Fruit fly (Drosophila melanogaster) whole organism, pupa: ENCODE data around the gene CG17168.

Source experiments
- CG10348 ChIP-seq: fragments of 200-800 bp; sonication (Bioruptor generic); IDR thresholded peaks from 2 replicates; pipeline ENCODE4 v1.3.6; 2022; ENCODE audit warnings: missing biosample characterization, missing genetic modification characterization
- CG12605 ChIP-seq: fragments of 200-800 bp; sonication (Bioruptor generic); IDR thresholded peaks from 2 replicates; pipeline ENCODE4 v1.3.6; 2022; ENCODE audit warnings: missing biosample characterization, missing genetic modification characterization
- CG13204 ChIP-seq: fragments of 200-800 bp; sonication (Bioruptor generic); optimal IDR thresholded peaks from 2 replicates; lab custom pipeline; 2018; ENCODE audit warnings: missing biosample characterization, mild to moderate bottlenecking, missing genetic modification characterization, moderate library complexity
- CG14655 ChIP-seq: fragments of 200-800 bp; sonication (Bioruptor generic); optimal IDR thresholded peaks from 3 replicates; lab custom pipeline; 2017; ENCODE audit warnings: mild to moderate bottlenecking, missing biosample characterization, missing genetic modification reagents, missing genetic modification characterization
- CG15710 ChIP-seq: fragments of 200-800 bp; sonication (Bioruptor generic); optimal IDR thresholded peaks from 2 replicates; lab custom pipeline; 2018; ENCODE audit warnings: missing biosample characterization, mild to moderate bottlenecking, missing genetic modification characterization, moderate library complexity
- CG17806 ChIP-seq: fragments of 200-800 bp; sonication (Bioruptor generic); optimal IDR thresholded peaks from 2 replicates; lab custom pipeline; 2018; ENCODE audit warnings: missing biosample characterization, mild to moderate bottlenecking, missing genetic modification characterization, moderate library complexity
- CG32121 ChIP-seq: fragments of 200-800 bp; sonication (Bioruptor generic); IDR thresholded peaks from 2 replicates; pipeline ENCODE4 v1.3.6; 2022; ENCODE audit warnings: missing biosample characterization, missing genetic modification characterization
- CG34367 ChIP-seq: fragments of 200-800 bp; sonication (Bioruptor generic); optimal IDR thresholded peaks from 2 replicates; lab custom pipeline; 2018; ENCODE audit warnings: missing biosample characterization, mild to moderate bottlenecking, missing genetic modification characterization
- CG4496 ChIP-seq: fragments of 200-800 bp; sonication (Bioruptor generic); IDR thresholded peaks from 3 replicates; pipeline ENCODE4 v1.3.6; 2022; ENCODE audit warnings: missing biosample characterization, missing genetic modification characterization
- CG8159 ChIP-seq: fragments of 200-800 bp; sonication (Bioruptor generic); optimal IDR thresholded peaks from 3 replicates; lab custom pipeline; 2018; ENCODE audit warnings: missing biosample characterization, mild to moderate bottlenecking, missing genetic modification characterization, moderate library complexity
- CG8301 ChIP-seq: fragments of 200-800 bp; sonication (Bioruptor generic); optimal IDR thresholded peaks from 2 replicates; lab custom pipeline; 2018; ENCODE audit warnings: missing biosample characterization, mild to moderate bottlenecking, missing genetic modification characterization
- CG9948 ChIP-seq: fragments of 200-800 bp; sonication (Bioruptor generic); optimal IDR thresholded peaks from 2 replicates; lab custom pipeline; 2018; ENCODE audit warnings: missing biosample characterization, mild to moderate bottlenecking, missing genetic modification characterization, moderate library complexity
- D1 ChIP-seq: fragments of 200-800 bp; sonication (Bioruptor generic); optimal IDR thresholded peaks from 2 replicates; lab custom pipeline; 2018; ENCODE audit warnings: missing biosample characterization, mild to moderate bottlenecking, missing genetic modification characterization, moderate library complexity
- EcR ChIP-seq: fragments of 200-800 bp; sonication (Bioruptor generic); optimal IDR thresholded peaks from 3 replicates; lab custom pipeline; 2019; ENCODE audit warnings: missing biosample characterization, missing genetic modification characterization, mild to moderate bottlenecking, moderate library complexity, missing genetic modification reagents
- Ets98B ChIP-seq: fragments of 200-800 bp; sonication (Bioruptor generic); IDR thresholded peaks from 2 replicates; pipeline ENCODE4 v1.3.6; 2022; ENCODE audit warnings: missing biosample characterization, missing genetic modification characterization
- Pif1A ChIP-seq: fragments of 200-800 bp; sonication (Bioruptor generic); optimal IDR thresholded peaks from 3 replicates; lab custom pipeline; 2016; ENCODE audit warnings: missing biosample characterization, missing genetic modification characterization
- Pif1B ChIP-seq: fragments of 200-800 bp; sonication (Bioruptor generic); optimal IDR thresholded peaks from 3 replicates; lab custom pipeline; 2016; ENCODE audit warnings: missing biosample characterization, missing genetic modification characterization
- Snoo ChIP-seq: fragments of 200-800 bp; sonication (Bioruptor generic); optimal IDR thresholded peaks from 3 replicates; lab custom pipeline; 2017; ENCODE audit warnings: missing biosample characterization, mild to moderate bottlenecking, missing genetic modification characterization, inconsistent platforms
- fd96Ca ChIP-seq: fragments of 200-800 bp; sonication (Bioruptor generic); IDR thresholded peaks from 3 replicates; pipeline ENCODE4 v1.3.6; 2022; ENCODE audit warnings: missing biosample characterization, missing genetic modification characterization
- gl ChIP-seq: fragments of 200-800 bp; sonication (Bioruptor generic); optimal IDR thresholded peaks from 2 replicates; lab custom pipeline; 2018; ENCODE audit warnings: missing biosample characterization, mild to moderate bottlenecking, missing genetic modification characterization
- rn ChIP-seq: fragments of 200-800 bp; sonication (Bioruptor generic); IDR thresholded peaks from 2 replicates; pipeline ENCODE4 v1.3.6; 2022; ENCODE audit warnings: missing biosample characterization, missing genetic modification characterization

CG17168 gene

DNA sequence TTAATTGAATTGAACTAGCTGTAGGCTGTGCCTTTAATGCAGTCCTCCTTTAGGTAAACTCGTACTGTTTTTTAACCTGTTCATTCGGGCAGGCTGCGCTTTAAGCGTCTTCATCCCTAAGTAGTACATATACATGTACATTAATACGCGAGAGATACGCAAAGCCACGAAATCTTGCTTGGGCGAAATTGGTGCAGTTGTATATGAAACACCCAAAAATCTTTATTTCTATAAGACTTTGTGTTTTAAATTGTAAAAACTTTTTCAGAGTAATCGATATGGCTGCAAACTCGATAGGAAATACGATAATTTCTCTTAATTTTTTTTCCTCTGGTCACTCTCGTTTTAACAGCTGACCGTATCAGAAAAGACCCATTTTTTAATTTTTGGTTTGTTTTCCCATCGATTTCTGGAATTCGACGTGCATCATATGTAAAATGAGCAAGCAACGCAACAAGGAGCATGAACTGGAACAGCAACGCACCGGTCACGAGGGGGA, at the start of gene CG17168, which contains the start of gene CG17163:
Gene CG17168, plus strand, starts transcription at position 332 of the 499 bp plus-strand sequence.
Gene CG17163, minus strand, starts transcription at position 303 of the 499 bp plus-strand sequence.
- TF ChIP-seq CG13204 (GFP tag; lab: Kevin White, UChicago), result no peak
- TF ChIP-seq CG8301 (tag; lab: Kevin White, UChicago), result no peak
- TF ChIP-seq CG4496 (GFP tag; lab: Robert Waterston, UW), result no peak
- TF ChIP-seq CG8159, result no peak
- no peak for TF ChIP-seq gl (tag; lab: Kevin White, UChicago)
- no peak for TF ChIP-seq fd96Ca (GFP tag; lab: Robert Waterston, UW)
- TF ChIP-seq CG15710, result no peak
- no peak for TF ChIP-seq CG9948 (tag; lab: Kevin White, UChicago)

dm6 chrX:23035766-23036165, 46.8 kb upstream of the CG17168 start, which contains the start of gene CG12061:
Gene CG12061, plus strand, starts transcription at chrX:23036066.
- TF ChIP-seq gl (tag; lab: Kevin White, UChicago) (no peak), CG15710 (no peak), CG9948 (tag; lab: Kevin White, UChicago) (no peak), D1 (no peak), Snoo (no peak), CG10348 (GFP tag; lab: Robert Waterston, UW) (no peak), Ets98B (GFP tag; lab: Robert Waterston, UW) (no peak), Pif1B (GFP tag; lab: Kevin White, UChicago) (no peak), EcR (GFP tag; lab: Kevin White, UChicago) (no peak), CG12605 (GFP tag; lab: Robert Waterston, UW) (no peak)

DNA sequence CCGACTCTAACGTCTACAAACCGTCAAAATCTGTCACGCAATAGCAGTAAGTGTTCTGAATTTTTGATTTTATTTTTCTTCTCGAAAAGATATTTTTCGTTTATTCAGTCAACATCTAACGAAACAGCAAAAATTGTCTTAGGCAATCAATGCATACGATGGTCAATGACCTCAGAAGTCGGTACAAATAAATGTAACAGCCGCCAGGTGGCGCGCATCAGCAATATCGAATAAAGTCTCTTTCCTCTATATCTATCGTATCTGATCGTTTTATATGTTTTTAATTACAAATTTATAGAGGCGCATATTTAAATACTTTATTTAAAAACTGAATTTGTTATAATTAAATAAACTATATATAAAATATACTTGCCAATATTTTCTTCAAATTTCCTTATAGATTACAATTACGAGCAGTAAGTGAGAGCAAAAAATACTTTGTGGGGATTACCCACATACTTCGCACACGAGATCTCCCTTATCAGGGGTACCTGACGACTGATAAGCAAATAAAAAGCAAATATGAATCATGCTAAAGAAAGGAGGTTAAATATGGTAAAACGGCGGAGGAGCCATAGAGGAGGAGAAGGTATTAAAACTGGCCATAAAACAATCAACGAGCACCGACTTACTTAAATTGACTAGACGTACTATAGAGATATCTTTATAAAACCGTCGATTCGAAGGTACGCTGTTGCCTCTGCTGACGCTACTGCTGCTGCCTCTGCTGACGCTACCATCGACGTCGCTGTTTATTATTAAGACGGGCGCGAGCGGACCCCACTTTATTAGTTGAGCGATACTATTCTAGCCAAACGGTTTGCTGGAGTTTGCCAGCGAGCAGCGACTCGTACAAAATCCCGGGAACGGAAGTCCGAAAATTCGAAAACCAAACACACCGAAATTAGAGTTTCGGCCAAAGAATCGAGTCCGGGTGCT, 14.7 kb upstream of the CG17168 start, which contains the start of gene CG17167:
Gene CG17167, plus strand, starts transcription at position 781 of the 939 bp plus-strand sequence.
- no peak for TF ChIP-seq Pif1A (GFP tag; lab: Kevin White, UChicago)
- TF ChIP-seq rn (GFP tag; lab: Robert Waterston, UW), result no peak
- no peak for TF ChIP-seq Ets98B (GFP tag; lab: Robert Waterston, UW)
- TF ChIP-seq CG10348 (GFP tag; lab: Robert Waterston, UW), result no peak
- TF ChIP-seq fd96Ca (GFP tag; lab: Robert Waterston, UW), result no peak

DNA sequence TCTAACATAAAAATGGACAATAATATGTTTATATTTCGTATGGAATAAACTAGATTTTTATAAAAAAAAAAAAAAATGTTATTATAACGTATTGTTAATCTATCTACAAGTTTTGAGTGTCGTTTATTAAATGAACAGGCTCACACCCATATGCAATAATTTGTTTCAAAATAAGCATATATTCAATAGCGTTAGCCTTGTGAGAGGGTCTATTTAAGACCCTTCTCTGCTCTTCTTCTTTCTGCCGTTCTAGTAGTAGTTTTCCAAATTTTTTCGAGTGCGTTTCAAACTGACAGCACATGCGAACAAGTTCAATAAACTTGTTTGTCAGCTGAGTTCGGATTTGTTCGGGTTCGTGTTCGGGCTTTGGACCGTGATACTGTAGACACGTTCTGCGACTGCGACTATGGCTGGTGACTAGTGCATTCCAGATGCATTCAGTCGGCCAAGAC, 11.3 kb upstream of the CG17168 start:
- TF ChIP-seq EcR (GFP tag; lab: Kevin White, UChicago) (peak; percentile 55), CG15710 (peak; percentile 23), CG10348 (GFP tag; lab: Robert Waterston, UW) (no peak), Pif1B (GFP tag; lab: Kevin White, UChicago) (peak; percentile 53), Snoo (peak; percentile 29), Pif1A (GFP tag; lab: Kevin White, UChicago) (peak; percentile 12), gl (tag; lab: Kevin White, UChicago) (no peak), CG17806 (tag; lab: Kevin White, UChicago) (peak; percentile 10), CG13204 (GFP tag; lab: Kevin White, UChicago) (no peak), CG4496 (GFP tag; lab: Robert Waterston, UW) (no peak; the same call in 2 of the 3 replicates), CG12605 (GFP tag; lab: Robert Waterston, UW) (no peak), CG8159 (peak; percentile 39), fd96Ca (GFP tag; lab: Robert Waterston, UW) (no peak), CG9948 (tag; lab: Kevin White, UChicago) (peak; percentile 53), CG14655 (peak; percentile 80), CG8301 (tag; lab: Kevin White, UChicago) (peak; percentile 54), CG32121 (no peak), CG34367 (peak; percentile 3), rn (GFP tag; lab: Robert Waterston, UW) (no peak), Ets98B (GFP tag; lab: Robert Waterston, UW) (no peak), D1 (no peak)
- TF ChIP-seq, all 21 proteins: peak for 11

DNA sequence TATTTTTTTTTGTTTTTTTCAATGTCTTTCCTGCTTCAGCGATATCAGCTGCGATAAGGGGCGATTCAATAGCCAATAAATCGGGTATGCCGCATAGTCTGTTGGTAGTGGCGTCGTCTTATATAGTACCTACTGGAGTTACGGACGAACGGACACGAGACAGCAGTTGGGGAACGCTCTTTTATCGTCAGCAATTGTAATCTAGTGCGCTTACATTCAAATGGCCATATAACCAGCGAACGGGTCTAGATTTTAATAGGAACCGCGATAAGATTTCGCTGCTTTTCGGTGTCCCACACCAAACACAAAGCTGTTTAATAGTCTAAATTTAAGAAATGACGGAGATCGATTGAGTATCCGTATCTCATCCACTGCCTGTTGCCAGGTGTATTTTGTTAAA, 9.1 kb upstream of the CG17168 start:
- TF ChIP-seq CG32121 (no peak), CG15710 (no peak), CG9948 (tag; lab: Kevin White, UChicago) (no peak), EcR (GFP tag; lab: Kevin White, UChicago) (no peak), CG13204 (GFP tag; lab: Kevin White, UChicago) (no peak), CG12605 (GFP tag; lab: Robert Waterston, UW) (no peak)

- no peak for TF ChIP-seq CG8301 (tag; lab: Kevin White, UChicago)
- TF ChIP-seq, all 21 proteins: peak for 0
These were observed 1.8 kb downstream of the CG17168 start, which contains the start of gene CG17169 for dm6 chrX:23084372-23084771. Gene CG17169, plus strand, starts transcription at chrX:23084672.
